Worm (Caenorhabditis elegans) whole organism, L1 larva: Measurements from ENCODE around the gene unc-79.
A peak's percentile ranks its signal among the peaks of the same experiment; 100 is the strongest.

Source experiments
- ama-1 ChIP-seq: fragments of 150-350 bp; optimal IDR thresholded peaks from 2 replicates; lab custom pipeline; 2014
- ceh-63 ChIP-seq: fragments of 200-800 bp; sonication (Bioruptor generic); optimal IDR thresholded peaks from 2 replicates; lab custom pipeline; 2018; ENCODE audit warnings: mild to moderate bottlenecking, missing genetic modification characterization, missing compliant biosample characterization
- ces-1 ChIP-seq: fragments of 150-350 bp; optimal IDR thresholded peaks from 2 replicates; lab custom pipeline; 2014; ENCODE audit warnings: missing biosample characterization, missing genetic modification reagents, missing genetic modification characterization
- efl-1 ChIP-seq, 4 experiments: fragments of 150-350 bp; optimal IDR thresholded peaks in 3 of 4; peaks in 1 of 4; 1 replicate in 1 of 4; 2 replicates in 3 of 4; lab custom pipeline; 2014; ENCODE audit warnings: missing biosample characterization in 2 of 4, missing genetic modification characterization in 2 of 4, missing genetic modification reagents in 2 of 4
- egl-27 ChIP-seq, 2 experiments: fragments of 150-350 bp in 1 of 2; sonication (generic microtip); optimal IDR thresholded peaks; 3 replicates each; lab custom pipeline; 2017 to 2018; ENCODE audit warnings: missing biosample characterization in 2 of 2, missing genetic modification characterization in 2 of 2, missing genetic modification reagents in 2 of 2
- elt-2 ChIP-seq: sonication (generic microtip); optimal IDR thresholded peaks from 2 replicates; lab custom pipeline; 2016; ENCODE audit warnings: missing genetic modification characterization, mild to moderate bottlenecking, inconsistent platforms, missing compliant biosample characterization, missing genetic modification reagents
- fos-1 ChIP-seq: fragments of 150-350 bp; optimal IDR thresholded peaks from 2 replicates; lab custom pipeline; 2014; ENCODE audit warnings: missing biosample characterization, missing genetic modification characterization
- irx-1 ChIP-seq: sonication (generic microtip); optimal IDR thresholded peaks from 2 replicates; lab custom pipeline; 2016; ENCODE audit warnings: missing genetic modification characterization, missing compliant biosample characterization
- jun-1 ChIP-seq: fragments of 150-350 bp; optimal IDR thresholded peaks from 2 replicates; lab custom pipeline; 2014; ENCODE audit warnings: missing biosample characterization, missing genetic modification reagents, missing genetic modification characterization
- nhr-11 ChIP-seq: fragments of 150-350 bp; optimal IDR thresholded peaks from 2 replicates; lab custom pipeline; 2014; ENCODE audit warnings: missing biosample characterization, missing genetic modification characterization
- nhr-76 ChIP-seq: sonication (generic microtip); optimal IDR thresholded peaks from 2 replicates; lab custom pipeline; 2017; ENCODE audit warnings: missing biosample characterization, missing genetic modification characterization
- ztf-11 ChIP-seq, 2 experiments: sonication (generic microtip); optimal IDR thresholded peaks; 2 replicates each; lab custom pipeline; 2016 to 2017; ENCODE audit warnings: missing genetic modification characterization in 2 of 2, missing biosample characterization in 1 of 2, missing compliant biosample characterization in 1 of 2

ce11 chrIII:4123900-4124299 lies 57.5 kb downstream of the unc-79 start:
- no peak for TF ChIP-seq nhr-11
- no peak for TF ChIP-seq ztf-11 (tag; optimal IDR thresholded peaks at IDR 0.05; lab: Kevin White, UChicago)
- TF ChIP-seq fos-1, result no peak
- no peak for TF ChIP-seq elt-2 (tag; lab: Kevin White, UChicago)
- no peak for TF ChIP-seq efl-1 (optimal IDR thresholded peaks at IDR 0.05; lab: Kevin White, UChicago)
- TF ChIP-seq efl-1 (GFP tag; optimal IDR thresholded peaks at IDR 0.05 in 1 of 2; lab: Kevin White, UChicago), result peak in 1 of 2 experiments; percentile 31
- TF ChIP-seq nhr-76 (tag; lab: Kevin White, UChicago), result no peak
- no peak for TF ChIP-seq irx-1 (tag; lab: Kevin White, UChicago)
- no peak for TF ChIP-seq ceh-63 (GFP tag; lab: Kevin White, UChicago)
- no peak for TF ChIP-seq egl-27 (tag; optimal IDR thresholded peaks at IDR 0.05; lab: Kevin White, UChicago)
- no peak for TF ChIP-seq jun-1 (tag; lab: Kevin White, UChicago)
- TF ChIP-seq ama-1 (lab: Kevin White, UChicago), result no peak
- TF ChIP-seq ces-1, result no peak
